Worm (Caenorhabditis elegans) whole organism, early embryonic: ENCODE results near the gene ugt-6.

Experiments
- ama-1 ChIP-seq: fragments of 150-350 bp; optimal IDR thresholded peaks from 2 replicates; lab custom pipeline; 2014
- ceh-36 ChIP-seq: sonication (generic microtip); optimal IDR thresholded peaks from 2 replicates; lab custom pipeline; 2016; ENCODE audit warnings: missing genetic modification characterization, inconsistent platforms, missing compliant biosample characterization
- ets-7 ChIP-seq: sonication (generic microtip); optimal IDR thresholded peaks from 2 replicates; lab custom pipeline; 2016; ENCODE audit warnings: missing genotype, missing genetic modification characterization, missing compliant biosample characterization
- flt-1 ChIP-seq: fragments of 200-800 bp; sonication (Bioruptor generic); IDR thresholded peaks from 2 replicates; pipeline ENCODE4 v1.3.6; 2022; ENCODE audit warnings: missing genetic modification characterization, missing compliant biosample characterization
- hmbx-1 ChIP-seq: sonication (generic microtip); optimal IDR thresholded peaks from 2 replicates; lab custom pipeline; 2016; ENCODE audit warnings: mild to moderate bottlenecking, missing genetic modification characterization, missing compliant biosample characterization
- hnd-1 ChIP-seq: sonication (generic microtip); optimal IDR thresholded peaks from 2 replicates; lab custom pipeline; 2016; ENCODE audit warnings: missing genetic modification characterization, missing compliant biosample characterization
- tbx-11 ChIP-seq: fragments of 200-800 bp; sonication (Bioruptor generic); IDR thresholded peaks from 2 replicates; pipeline ENCODE4 v1.3.6; 2022; ENCODE audit warnings: missing genetic modification characterization, missing compliant biosample characterization

ce11 chrV:12788451-12788850, 9.6 kb downstream of the ugt-6 start, which contains the start of gene srbc-44:
- TF ChIP-seq ama-1 (lab: Kevin White, UChicago): no peak
- TF ChIP-seq tbx-11 (GFP tag; lab: Robert Waterston, UW): no peak
- TF ChIP-seq flt-1 (GFP tag; lab: Robert Waterston, UW): no peak
- no peak for TF ChIP-seq ets-7
- TF ChIP-seq hmbx-1 (tag; lab: Kevin White, UChicago): no peak
- no peak for TF ChIP-seq ceh-36
- no peak for TF ChIP-seq hnd-1
